Worm (Caenorhabditis elegans) whole organism, L1 larva: Measurements from ENCODE around the gene tag-10.
A peak's percentile ranks its signal among the peaks of the same experiment; 100 is the strongest.

Experiments
- ceh-63 ChIP-seq: fragments of 200-800 bp; sonication (Bioruptor generic); optimal IDR thresholded peaks from 2 replicates; lab custom pipeline; 2018; ENCODE audit warnings: mild to moderate bottlenecking, missing genetic modification characterization, missing compliant biosample characterization
- ceh-82 ChIP-seq, 3 experiments: fragments of 150-350 bp in 1 of 3; sonication (generic microtip) in 2 of 3; optimal IDR thresholded peaks; 2 replicates each; lab custom pipeline; 2014 to 2017; ENCODE audit warnings: missing biosample characterization in 3 of 3, missing genetic modification characterization in 3 of 3
- fkh-10 ChIP-seq: sonication (generic microtip); optimal IDR thresholded peaks from 2 replicates; lab custom pipeline; 2017; ENCODE audit warnings: missing biosample characterization, missing genetic modification reagents, missing genetic modification characterization
- lsy-2 ChIP-seq, 2 experiments: fragments of 150-350 bp; optimal IDR thresholded peaks; 2 replicates each; lab custom pipeline; 2014; ENCODE audit warnings: missing biosample characterization in 2 of 2, missing genetic modification characterization in 2 of 2
- nhr-28 ChIP-seq: fragments of 150-350 bp; optimal IDR thresholded peaks from 2 replicates; lab custom pipeline; 2014; ENCODE audit warnings: missing biosample characterization, missing genetic modification characterization
- nhr-90 ChIP-seq: sonication (generic microtip); optimal IDR thresholded peaks from 2 replicates; lab custom pipeline; 2016; ENCODE audit warnings: mild to moderate bottlenecking, missing genetic modification characterization, missing compliant biosample characterization; ENCODE audit not compliant: poor library complexity
- sptf-1 ChIP-seq: fragments of 150-350 bp; optimal IDR thresholded peaks from 2 replicates; lab custom pipeline; 2014; ENCODE audit warnings: missing biosample characterization, missing genetic modification characterization
- swsn-7 ChIP-seq: sonication (generic microtip); optimal IDR thresholded peaks from 2 replicates; lab custom pipeline; 2016; ENCODE audit warnings: missing genetic modification characterization, missing compliant biosample characterization
- zag-1 ChIP-seq: fragments of 150-350 bp; optimal IDR thresholded peaks from 2 replicates; lab custom pipeline; 2014; ENCODE audit warnings: missing biosample characterization, missing genetic modification characterization

- no peak for TF ChIP-seq swsn-7 (tag; lab: Kevin White, UChicago)
- no peak for TF ChIP-seq nhr-28 (tag; lab: Kevin White, UChicago)
- no peak for TF ChIP-seq sptf-1 (tag; lab: Kevin White, UChicago)
- no peak for TF ChIP-seq ceh-82 (tag; optimal IDR thresholded peaks at IDR 0.05; lab: Kevin White, UChicago)
- TF ChIP-seq lsy-2 (tag; optimal IDR thresholded peaks at IDR 0.05; lab: Kevin White, UChicago): peak in 1 of 2 experiments; percentile 40
- TF ChIP-seq zag-1 (tag; lab: Kevin White, UChicago): no peak
- no peak for TF ChIP-seq nhr-90
- TF ChIP-seq ceh-63 (GFP tag; lab: Kevin White, UChicago): no peak
- TF ChIP-seq fkh-10 (GFP tag; lab: Kevin White, UChicago): no peak
Measured at ce11 chrII:13641311-13641710, 8.9 kb downstream of the tag-10 start, which contains the start of gene fbxa-167.
